5 worm cellular contexts compared by ENCODE assay signal in genomic region chrIV:16659475-16659874, ce11.
TF ChIP-seq lines count a peak whose summit lies in the region.

No protein-coding gene starts in this region.

TF ChIP-seq in whole organism, L1 larva, 84 proteins besides CTCF, POLR2A, EP300 and RAD21:
- no peak for TF ChIP-seq lir-3 (tag; optimal IDR thresholded peaks at IDR 0.05; lab: Kevin White, UChicago; ENCODE audit: poor library complexity)
- TF ChIP-seq snu-23 (GFP tag; optimal IDR thresholded peaks at IDR 0.05; lab: Kevin White, UChicago): no peak
- TF ChIP-seq tlp-1 (tag; optimal IDR thresholded peaks at IDR 0.05; lab: Kevin White, UChicago): no peak
- TF ChIP-seq elt-2 (tag; optimal IDR thresholded peaks at IDR 0.05; lab: Kevin White, UChicago): no peak
- no peak for TF ChIP-seq ama-1 (optimal IDR thresholded peaks at IDR 0.05; lab: Kevin White, UChicago)
- no peak for TF ChIP-seq efl-1 (optimal IDR thresholded peaks at IDR 0.05; lab: Kevin White, UChicago)
- peak in 1 of 2 experiments; percentile 30 for TF ChIP-seq efl-1 (GFP tag; optimal IDR thresholded peaks at IDR 0.05 in 1 of 2; lab: Kevin White, UChicago)
- no peak for TF ChIP-seq lin-39 (tag; optimal IDR thresholded peaks at IDR 0.05; lab: Kevin White, UChicago)
- TF ChIP-seq fkh-10 (GFP tag; optimal IDR thresholded peaks at IDR 0.05; lab: Kevin White, UChicago): no peak
- no peak for TF ChIP-seq pag-3 (tag; optimal IDR thresholded peaks at IDR 0.05; lab: Kevin White, UChicago; ENCODE audit: borderline replicate concordance, insufficient read depth)
- TF ChIP-seq blmp-1 (tag; optimal IDR thresholded peaks at IDR 0.05; lab: Kevin White, UChicago): no peak
- peak; percentile 71 for TF ChIP-seq fkh-8 (tag; optimal IDR thresholded peaks at IDR 0.05; lab: Kevin White, UChicago)
- TF ChIP-seq nhr-28 (tag; optimal IDR thresholded peaks at IDR 0.05; lab: Kevin White, UChicago): no peak
- no peak for TF ChIP-seq nhr-20 (tag; optimal IDR thresholded peaks at IDR 0.05; lab: Kevin White, UChicago)
- no peak for TF ChIP-seq C16A3.4 (tag; optimal IDR thresholded peaks at IDR 0.05; lab: Kevin White, UChicago)

TF ChIP-seq in whole organism, L3 larva, 47 proteins besides CTCF, POLR2A, EP300 and RAD21:
- no peak for TF ChIP-seq nhr-43 (tag; optimal IDR thresholded peaks at IDR 0.05; lab: Kevin White, UChicago; ENCODE audit: poor library complexity, severe bottlenecking)
- peak; percentile 4 for TF ChIP-seq pha-4 (tag; optimal IDR thresholded peaks at IDR 0.05; lab: Kevin White, UChicago)
- TF ChIP-seq ceh-9 (tag; optimal IDR thresholded peaks at IDR 0.05; lab: Kevin White, UChicago): no peak

TF ChIP-seq in whole organism, L4 larva, 104 proteins besides CTCF, POLR2A, EP300 and RAD21:
- TF ChIP-seq daf-16 (GFP tag; optimal IDR thresholded peaks at IDR 0.05; lab: Kevin White, UChicago) (no peak), daf-16 (tag; optimal IDR thresholded peaks at IDR 0.05; lab: Kevin White, UChicago) (peak; percentile 47), hlh-11 (tag; optimal IDR thresholded peaks at IDR 0.05; lab: Kevin White, UChicago) (peak; percentile 7), hlh-30 (tag; optimal IDR thresholded peaks at IDR 0.05; lab: Kevin White, UChicago; ENCODE audit: insufficient read depth) (peak; percentile 59), madf-9 (GFP tag; conservative IDR thresholded peaks at IDR 0.05; lab: Robert Waterston, UW) (no peak), dve-1 (tag; optimal IDR thresholded peaks at IDR 0.05; lab: Kevin White, UChicago; ENCODE audit: insufficient read depth) (peak; percentile 38)

TF ChIP-seq in whole organism, mixed stage, embryonic, 35 proteins besides CTCF, POLR2A, EP300 and RAD21:
- no peak for TF ChIP-seq nhr-237 (tag; optimal IDR thresholded peaks at IDR 0.05; lab: Kevin White, UChicago)
- no peak for TF ChIP-seq hlh-1 (tag; optimal IDR thresholded peaks at IDR 0.05; lab: Kevin White, UChicago)
- peak; percentile 7 for TF ChIP-seq sptf-1 (tag; optimal IDR thresholded peaks at IDR 0.05; lab: Kevin White, UChicago)
- no peak for TF ChIP-seq nhr-12 (tag; optimal IDR thresholded peaks at IDR 0.05; lab: Kevin White, UChicago)
- TF ChIP-seq pha-4 (tag; optimal IDR thresholded peaks at IDR 0.05; lab: Kevin White, UChicago): no peak
TF ChIP-seq in whole organism, mixed stage, embryonic: peak in this region for 1.

TF ChIP-seq in whole organism, young adult, 124 proteins besides CTCF, POLR2A, EP300 and RAD21:
- TF ChIP-seq snpc-3.4 (tag; optimal IDR thresholded peaks at IDR 0.05; lab: Kevin White, UChicago) (no peak), hlh-26 (GFP tag; conservative IDR thresholded peaks at IDR 0.05; lab: Robert Waterston, UW) (no peak), F39B2.1 (GFP tag; IDR thresholded peaks at IDR 0.05; lab: Robert Waterston, UW) (no peak), ztf-28 (GFP tag; IDR thresholded peaks at IDR 0.05; lab: Robert Waterston, UW) (no peak), unc-130 (GFP tag; optimal IDR thresholded peaks at IDR 0.05; lab: Kevin White, UChicago) (no peak), nhr-80 (tag; optimal IDR thresholded peaks at IDR 0.05; lab: Kevin White, UChicago) (peak; percentile 17), athp-1 (tag; optimal IDR thresholded peaks at IDR 0.05; lab: Kevin White, UChicago) (no peak), dpff-1 (tag; optimal IDR thresholded peaks at IDR 0.05; lab: Kevin White, UChicago) (no peak)
